Worm (Caenorhabditis elegans) whole organism, L3 larva: Measurements from ENCODE around the gene fbxa-9.

Experiments used
- R02D3.7 ChIP-seq: fragments of 150-350 bp; optimal IDR thresholded peaks from 2 replicates; lab custom pipeline; 2014; ENCODE audit warnings: missing biosample characterization, missing genetic modification characterization
- ceh-9 ChIP-seq: sonication (generic microtip); optimal IDR thresholded peaks from 2 replicates; lab custom pipeline; 2018; ENCODE audit warnings: missing biosample characterization, missing genetic modification characterization
- daf-12 ChIP-seq: fragments of 150-350 bp; optimal IDR thresholded peaks from 2 replicates; lab custom pipeline; 2014; ENCODE audit warnings: missing biosample characterization, missing genetic modification reagents, missing genetic modification characterization
- egl-27 ChIP-seq: sonication (generic microtip); optimal IDR thresholded peaks from 4 replicates; lab custom pipeline; 2017; ENCODE audit warnings: missing biosample characterization, missing genetic modification reagents, missing genetic modification characterization
- elt-1 ChIP-seq: fragments of 150-350 bp; optimal IDR thresholded peaks from 2 replicates; lab custom pipeline; 2014; ENCODE audit warnings: missing biosample characterization, missing genetic modification characterization
- fkh-10 ChIP-seq: sonication (generic microtip); optimal IDR thresholded peaks from 2 replicates; lab custom pipeline; 2017; ENCODE audit warnings: missing biosample characterization, missing genetic modification reagents, missing genetic modification characterization
- nhr-237 ChIP-seq: fragments of 150-350 bp; optimal IDR thresholded peaks from 2 replicates; lab custom pipeline; 2014; ENCODE audit warnings: missing biosample characterization, missing genetic modification characterization
- nhr-43 ChIP-seq: sonication (generic microtip); optimal IDR thresholded peaks from 2 replicates; lab custom pipeline; 2016; ENCODE audit warnings: mild to moderate bottlenecking, missing genetic modification characterization, missing compliant biosample characterization; ENCODE audit not compliant: poor library complexity, severe bottlenecking
- pha-4 ChIP-seq: fragments of 150-350 bp; optimal IDR thresholded peaks from 2 replicates; lab custom pipeline; 2014; ENCODE audit warnings: missing biosample characterization, missing genetic modification reagents, missing genetic modification characterization
- skn-1 ChIP-seq: fragments of 150-350 bp; optimal IDR thresholded peaks from 2 replicates; lab custom pipeline; 2014; ENCODE audit warnings: missing biosample characterization, missing genetic modification characterization
- snpc-4 ChIP-seq: fragments of 150-350 bp; optimal IDR thresholded peaks from 2 replicates; lab custom pipeline; 2014; ENCODE audit warnings: missing biosample characterization, missing genetic modification characterization
- tbx-2 ChIP-seq: sonication (generic microtip); optimal IDR thresholded peaks from 2 replicates; lab custom pipeline; 2016; ENCODE audit warnings: mild to moderate bottlenecking, missing genetic modification characterization, missing compliant biosample characterization
- unc-62 ChIP-seq: fragments of 150-350 bp; sonication (generic microtip); optimal IDR thresholded peaks from 4 replicates; lab custom pipeline; 2014; ENCODE audit warnings: missing biosample characterization, missing genetic modification reagents, missing genetic modification characterization
- ztf-11 ChIP-seq: fragments of 150-350 bp; optimal IDR thresholded peaks from 2 replicates; lab custom pipeline; 2014; ENCODE audit warnings: missing biosample characterization, missing genetic modification characterization

DNA sequence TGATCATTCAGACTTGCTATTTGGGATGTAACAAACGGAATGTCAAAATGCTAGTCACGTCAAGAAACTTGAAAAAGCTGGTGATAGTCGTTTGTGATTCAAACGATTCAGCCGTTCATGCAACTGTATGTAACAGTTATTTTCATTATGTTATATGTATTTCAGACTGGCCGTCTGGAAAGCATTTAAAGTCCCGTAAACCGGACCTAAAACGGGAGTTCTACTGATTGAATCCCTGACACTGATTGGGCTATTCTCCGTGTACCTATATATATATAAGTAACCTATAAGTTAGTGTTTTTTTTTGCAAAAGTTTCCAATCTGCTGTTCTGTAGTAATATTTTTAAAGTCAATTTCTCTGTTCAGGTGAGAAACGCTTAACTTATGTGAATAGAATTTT lies 22.8 kb upstream of the fbxa-9 start:
- TF ChIP-seq egl-27 (tag; lab: Kevin White, UChicago) (no peak), ztf-11 (no peak), R02D3.7 (no peak), elt-1 (no peak), tbx-2 (no peak), ceh-9 (no peak), unc-62 (no peak), pha-4 (tag; lab: Kevin White, UChicago) (no peak), skn-1 (tag; lab: Kevin White, UChicago) (no peak), fkh-10 (GFP tag; lab: Kevin White, UChicago) (no peak), snpc-4 (no peak), nhr-237 (tag; lab: Kevin White, UChicago) (no peak), nhr-43 (no peak), daf-12 (tag; lab: Kevin White, UChicago) (no peak)
